Worm (Caenorhabditis elegans): Measurements from ENCODE around the gene sto-2.

Gene sto-2

ce11 chrX:5269359-5269758 is 53.8 kb downstream of the sto-2 start (continued):
- TF ChIP-seq ceh-91 (GFP tag; IDR thresholded peaks at IDR 0.05) (no peak), tbp1 (GFP tag; optimal IDR thresholded peaks at IDR 0.05) (no peak), egrh-3 (GFP tag; IDR thresholded peaks at IDR 0.05) (no peak), mcd-1 (GFP tag; IDR thresholded peaks at IDR 0.05) (no peak), egl-18 (GFP tag; IDR thresholded peaks at IDR 0.05) (no peak)

- TF ChIP-seq ztf-3 (GFP tag; optimal IDR thresholded peaks at IDR 0.05) (no peak), dpl-1 (GFP tag; optimal IDR thresholded peaks at IDR 0.05) (no peak), ceh-58 (GFP tag; IDR thresholded peaks at IDR 0.05) (no peak), nhr-80 (tag; optimal IDR thresholded peaks at IDR 0.05) (peak; percentile 21), atf-7 (tag; optimal IDR thresholded peaks at IDR 0.05) (no peak), ztf-6 (GFP tag; IDR thresholded peaks at IDR 0.05) (no peak), F39B2.1 (GFP tag; IDR thresholded peaks at IDR 0.05) (no peak), lsy-27 (tag; optimal IDR thresholded peaks at IDR 0.05; ENCODE audit: borderline replicate concordance, insufficient read depth) (no peak)
Observed at ce11 chrX:5268062-5268461, 55.1 kb downstream of the sto-2 start.

DNA sequence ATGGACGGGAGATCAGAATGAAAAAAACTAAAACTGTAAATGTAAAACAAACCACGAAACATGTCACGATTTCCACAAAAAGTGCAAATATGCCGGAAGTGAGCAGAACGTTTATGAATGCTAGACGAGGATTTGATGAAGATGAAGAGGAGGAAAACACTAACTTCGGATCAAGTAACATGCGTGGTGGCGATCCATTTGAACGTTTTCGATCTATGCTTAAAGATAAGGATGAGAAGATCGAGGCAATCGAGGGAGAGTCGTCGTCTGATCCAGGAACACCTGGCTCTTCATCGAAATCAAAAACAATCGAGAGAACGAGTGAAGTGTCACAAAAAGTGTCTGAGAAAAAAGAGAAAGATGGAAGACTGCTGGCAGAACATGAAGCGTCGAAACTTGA is 57.8 kb downstream of the sto-2 start:
- no peak for TF ChIP-seq tbp1 (GFP tag; optimal IDR thresholded peaks at IDR 0.05)
- no peak for TF ChIP-seq xnd-1 (tag; optimal IDR thresholded peaks at IDR 0.05)
- TF ChIP-seq hrde-1 (tag; optimal IDR thresholded peaks at IDR 0.05; ENCODE audit: borderline replicate concordance): no peak
- TF ChIP-seq aptf-3 (GFP tag; IDR thresholded peaks at IDR 0.05): no peak
- no peak for TF ChIP-seq sdz-38 (tag; optimal IDR thresholded peaks at IDR 0.05)
- TF ChIP-seq ztf-22 (GFP tag; optimal IDR thresholded peaks at IDR 0.05): no peak

DNA sequence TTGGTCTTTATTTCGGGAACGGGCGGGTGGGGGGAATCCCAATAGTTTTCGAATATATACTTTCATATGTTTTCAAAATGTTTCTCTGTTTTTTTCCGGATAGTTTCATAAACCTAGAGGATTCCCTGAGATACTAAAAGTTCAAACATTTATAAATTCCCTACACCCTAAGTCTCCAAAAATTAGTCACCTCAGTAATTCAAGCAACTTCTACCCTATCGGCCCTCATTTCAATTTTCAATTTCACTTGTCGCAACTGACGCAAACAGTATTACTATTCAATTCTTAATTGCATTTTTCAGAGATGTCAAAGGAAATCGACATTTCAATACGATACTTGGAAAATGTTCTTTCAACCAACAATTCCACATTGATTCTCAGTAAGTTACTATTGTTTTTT is 59.2 kb downstream of the sto-2 start, which contains the start of gene Y34B4A.4:
Gene Y34B4A.4, plus strand, starts transcription at position 301 of the 400 bp plus-strand sequence.
- no peak for TF ChIP-seq efl-1 (GFP tag; optimal IDR thresholded peaks at IDR 0.05)
- TF ChIP-seq mcd-1 (GFP tag; IDR thresholded peaks at IDR 0.05): no peak
- no peak for TF ChIP-seq F10E7.11 (tag; optimal IDR thresholded peaks at IDR 0.05)
- TF ChIP-seq sptf-2 (GFP tag; optimal IDR thresholded peaks at IDR 0.05): no peak
- no peak for TF ChIP-seq pbrm-1 (GFP tag; IDR thresholded peaks at IDR 0.05)
- no peak for TF ChIP-seq hmg-20 (GFP tag; IDR thresholded peaks at IDR 0.05)

- TF ChIP-seq nfya-1 (tag; optimal IDR thresholded peaks at IDR 0.05; ENCODE audit: borderline replicate concordance, insufficient read depth) (no peak), zfh-2 (GFP tag; conservative IDR thresholded peaks at IDR 0.05) (no peak), egrh-3 (GFP tag; IDR thresholded peaks at IDR 0.05) (no peak), ztf-26 (tag; optimal IDR thresholded peaks at IDR 0.05) (no peak), zim-3 (tag; optimal IDR thresholded peaks at IDR 0.05) (no peak), F57A8.1 (GFP tag; optimal IDR thresholded peaks at IDR 0.05) (no peak), gei-17 (GFP tag; optimal IDR thresholded peaks at IDR 0.05) (no peak), F39B2.1 (GFP tag; IDR thresholded peaks at IDR 0.05) (no peak), him-1 (tag; optimal IDR thresholded peaks at IDR 0.05) (no peak), dpff-1 (tag; optimal IDR thresholded peaks at IDR 0.05) (no peak), ztf-6 (GFP tag; IDR thresholded peaks at IDR 0.05) (no peak), ztf-25 (GFP tag; IDR thresholded peaks at IDR 0.05) (no peak), Y53G8AR.9 (GFP tag; conservative IDR thresholded peaks at IDR 0.05) (no peak), Y67H2A.10 (GFP tag; conservative IDR thresholded peaks at IDR 0.05) (no peak), repo-1 (tag; optimal IDR thresholded peaks at IDR 0.05) (no peak), F37B4.10 (GFP tag; IDR thresholded peaks at IDR 0.05) (no peak), snpc-1.1 (tag; optimal IDR thresholded peaks at IDR 0.05; ENCODE audit: insufficient read depth) (no peak), nhr-80 (tag; optimal IDR thresholded peaks at IDR 0.05) (no peak), B0035.1 (tag; optimal IDR thresholded peaks at IDR 0.05) (no peak), mxl-1 (tag; optimal IDR thresholded peaks at IDR 0.05) (no peak)
Observed at ce11 chrX:5263585-5263984, 59.6 kb downstream of the sto-2 start.

All from whole organism, young adult.